Fruit fly (Drosophila melanogaster): ENCODE measurements around the gene vir-1.

DNA sequence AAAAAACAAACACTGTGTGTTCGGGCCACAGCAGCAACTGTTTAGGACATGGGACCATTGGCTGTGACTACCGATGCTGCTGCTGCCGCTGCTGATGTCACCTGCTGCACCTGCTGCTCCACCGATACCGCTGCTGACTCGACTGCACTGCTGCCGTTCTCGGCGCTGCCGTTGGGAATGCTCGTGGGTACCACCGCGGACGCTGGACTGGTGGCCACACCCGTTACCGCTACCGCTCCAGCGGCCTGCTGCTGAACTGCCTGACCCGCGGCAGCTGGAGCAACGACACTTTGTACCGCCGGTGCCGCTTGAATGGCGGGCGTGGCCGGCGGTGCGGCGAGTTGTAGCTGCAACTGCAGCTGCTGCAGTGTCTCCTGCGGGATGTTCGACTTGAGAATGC, 34.5 kb upstream of the vir-1 start:
- TF ChIP-seq Dfd (GFP tag; optimal IDR thresholded peaks at IDR 0.05) (no peak), CrebA (GFP tag; optimal IDR thresholded peaks at IDR 0.05; ENCODE audit: borderline replicate concordance) (no peak), Sp1 (GFP tag; optimal IDR thresholded peaks at IDR 0.05) (no peak), usp (GFP tag; optimal IDR thresholded peaks at IDR 0.05) (no peak), dsf (GFP tag; optimal IDR thresholded peaks at IDR 0.05; ENCODE audit: borderline replicate concordance) (no peak), OdsH (GFP tag; optimal IDR thresholded peaks at IDR 0.05) (no peak), fru (GFP tag; optimal IDR thresholded peaks at IDR 0.05) (no peak), lola (GFP tag; optimal IDR thresholded peaks at IDR 0.05) (no peak), pan (optimal IDR thresholded peaks at IDR 0.05) (no peak), ey (GFP tag; optimal IDR thresholded peaks at IDR 0.05) (no peak), tai (GFP tag; optimal IDR thresholded peaks at IDR 0.05) (no peak), dl (GFP tag; optimal IDR thresholded peaks at IDR 0.05; ENCODE audit: insufficient read depth in 1 of 2, partially characterized antibody in 2 of 2) (no peak), rgr (GFP tag; optimal IDR thresholded peaks at IDR 0.05) (no peak), Hr78 (GFP tag; optimal IDR thresholded peaks at IDR 0.05) (no peak)

Measured in whole organism, wandering third instar larva.